Worm (Caenorhabditis elegans): ENCODE results near the gene sri-21.

- no peak for TF ChIP-seq sptf-1 (tag; optimal IDR thresholded peaks at IDR 0.05)
- TF ChIP-seq unc-120 (tag; optimal IDR thresholded peaks at IDR 0.05; ENCODE audit: poor library complexity, severe bottlenecking): no peak
Measured at ce11 chrV:3579795-3580194, 30.1 kb downstream of the sri-21 start.
